Worm (Caenorhabditis elegans): ENCODE data around the gene F28E10.4.

- no peak for TF ChIP-seq ama-1 (optimal IDR thresholded peaks at IDR 0.05)
- TF ChIP-seq ama-1 (GFP tag; optimal IDR thresholded peaks at IDR 0.05) = no peak
- TF ChIP-seq hrde-1 (tag; optimal IDR thresholded peaks at IDR 0.05; ENCODE audit: borderline replicate concordance) = no peak
These were observed 19.0 kb downstream of the F28E10.4 start, which contains the start of gene ZK185.1 for ce11 chrIV:4548253-4548652.

All from whole organism, young adult.